Worm (Caenorhabditis elegans): ENCODE measurements around the gene F23D12.11.

Gene F23D12.11

ce11 chrX:14424673-14425072, at the start of gene F23D12.11:
Gene F23D12.11, minus strand, starts transcription at chrX:14424751.
- TF ChIP-seq lsy-12 (tag; optimal IDR thresholded peaks at IDR 0.05) (no peak), nhr-77 (tag; optimal IDR thresholded peaks at IDR 0.05) (no peak), hmg-11 (tag; optimal IDR thresholded peaks at IDR 0.05) (no peak), ceh-28 (tag; optimal IDR thresholded peaks at IDR 0.05) (no peak), snpc-4 (tag; optimal IDR thresholded peaks at IDR 0.05) (no peak), nhr-67 (tag; optimal IDR thresholded peaks at IDR 0.05) (no peak), elt-3 (tag; optimal IDR thresholded peaks at IDR 0.05) (no peak)

ce11 chrX:14473740-14474139, 49.2 kb upstream of the F23D12.11 start, which contains the start of gene M163.5:
Gene M163.5, plus strand, starts transcription at chrX:14474040.
- TF ChIP-seq egl-27 (tag; optimal IDR thresholded peaks at IDR 0.05): no peak

- TF ChIP-seq lsy-12 (tag; optimal IDR thresholded peaks at IDR 0.05) (no peak), R02D3.7 (tag; optimal IDR thresholded peaks at IDR 0.05) (no peak), ZK546.5 (tag; optimal IDR thresholded peaks at IDR 0.05) (no peak), aly-2 (tag; optimal IDR thresholded peaks at IDR 0.05) (no peak), nhr-23 (tag; optimal IDR thresholded peaks at IDR 0.05) (no peak), elt-3 (tag; optimal IDR thresholded peaks at IDR 0.05) (no peak), nhr-11 (tag; optimal IDR thresholded peaks at IDR 0.05) (no peak), unc-39 (tag; optimal IDR thresholded peaks at IDR 0.05) (no peak), lin-39 (tag; optimal IDR thresholded peaks at IDR 0.05) (no peak), ceh-9 (tag; optimal IDR thresholded peaks at IDR 0.05) (no peak), ceh-82 (tag; optimal IDR thresholded peaks at IDR 0.05) (no peak), skn-1 (tag; optimal IDR thresholded peaks at IDR 0.05) (no peak), hmg-11 (tag; optimal IDR thresholded peaks at IDR 0.05) (no peak)
These were observed 46.1 kb upstream of the F23D12.11 start, which contains the start of gene M163.10 for ce11 chrX:14470687-14471086. Gene M163.10, plus strand, starts transcription at chrX:14470987.

- TF ChIP-seq nhr-67 (tag; optimal IDR thresholded peaks at IDR 0.05): no peak
- TF ChIP-seq fkh-2 (tag; optimal IDR thresholded peaks at IDR 0.05): no peak
- no peak for TF ChIP-seq ceh-28 (tag; optimal IDR thresholded peaks at IDR 0.05)
- TF ChIP-seq ceh-82 (tag; optimal IDR thresholded peaks at IDR 0.05): no peak
- TF ChIP-seq nhr-43 (tag; optimal IDR thresholded peaks at IDR 0.05; ENCODE audit: poor library complexity, severe bottlenecking): no peak
- TF ChIP-seq elt-1 (tag; optimal IDR thresholded peaks at IDR 0.05): no peak
- TF ChIP-seq elt-2 (tag; optimal IDR thresholded peaks at IDR 0.05): no peak
- TF ChIP-seq pqm-1 (tag; optimal IDR thresholded peaks at IDR 0.05): no peak
- no peak for TF ChIP-seq jun-1 (tag; optimal IDR thresholded peaks at IDR 0.05)
- no peak for TF ChIP-seq unc-39 (tag; optimal IDR thresholded peaks at IDR 0.05)
- TF ChIP-seq elt-3 (tag; optimal IDR thresholded peaks at IDR 0.05): no peak
- TF ChIP-seq ztf-11 (tag; optimal IDR thresholded peaks at IDR 0.05): no peak
- TF ChIP-seq nhr-237 (tag; optimal IDR thresholded peaks at IDR 0.05): no peak
- no peak for TF ChIP-seq nhr-77 (tag; optimal IDR thresholded peaks at IDR 0.05)
- TF ChIP-seq nhr-76 (tag; optimal IDR thresholded peaks at IDR 0.05): no peak
These were observed 44.7 kb upstream of the F23D12.11 start, which contains the start of gene M163.9 for ce11 chrX:14469284-14469683. Gene M163.9, plus strand, starts transcription at chrX:14469584.

ce11 chrX:14466532-14466931, 42.0 kb upstream of the F23D12.11 start, which contains the start of gene M163.21:
Gene M163.21, plus strand, starts transcription at chrX:14466832.
- no peak for TF ChIP-seq nhr-28 (tag; optimal IDR thresholded peaks at IDR 0.05)
- no peak for TF ChIP-seq nhr-76 (tag; optimal IDR thresholded peaks at IDR 0.05)
- TF ChIP-seq nhr-11 (tag; optimal IDR thresholded peaks at IDR 0.05): no peak
- no peak for TF ChIP-seq ceh-16 (tag; optimal IDR thresholded peaks at IDR 0.05)
- TF ChIP-seq egl-27 (tag; optimal IDR thresholded peaks at IDR 0.05): no peak
- TF ChIP-seq mdl-1 (tag; optimal IDR thresholded peaks at IDR 0.05): no peak
- no peak for TF ChIP-seq pqm-1 (tag; optimal IDR thresholded peaks at IDR 0.05)
- TF ChIP-seq R02D3.7 (tag; optimal IDR thresholded peaks at IDR 0.05): no peak
- TF ChIP-seq sea-2 (GFP tag; optimal IDR thresholded peaks at IDR 0.05): no peak

ce11 chrX:14465593-14465992, 41.0 kb upstream of the F23D12.11 start, which contains the start of gene M163.22:
Gene M163.22, plus strand, starts transcription at chrX:14465893.
- TF ChIP-seq R02D3.7 (tag; optimal IDR thresholded peaks at IDR 0.05) (no peak), skn-1 (tag; optimal IDR thresholded peaks at IDR 0.05) (no peak), lin-39 (tag; optimal IDR thresholded peaks at IDR 0.05) (no peak), egl-27 (tag; optimal IDR thresholded peaks at IDR 0.05) (no peak), nhr-76 (tag; optimal IDR thresholded peaks at IDR 0.05) (no peak), nhr-12 (tag; optimal IDR thresholded peaks at IDR 0.05) (no peak), pqm-1 (tag; optimal IDR thresholded peaks at IDR 0.05) (no peak), ceh-16 (tag; optimal IDR thresholded peaks at IDR 0.05) (no peak), snpc-4 (tag; optimal IDR thresholded peaks at IDR 0.05) (no peak)
